Worm (Caenorhabditis elegans): ENCODE measurements around the gene K09F5.4.

Gene K09F5.4

DNA sequence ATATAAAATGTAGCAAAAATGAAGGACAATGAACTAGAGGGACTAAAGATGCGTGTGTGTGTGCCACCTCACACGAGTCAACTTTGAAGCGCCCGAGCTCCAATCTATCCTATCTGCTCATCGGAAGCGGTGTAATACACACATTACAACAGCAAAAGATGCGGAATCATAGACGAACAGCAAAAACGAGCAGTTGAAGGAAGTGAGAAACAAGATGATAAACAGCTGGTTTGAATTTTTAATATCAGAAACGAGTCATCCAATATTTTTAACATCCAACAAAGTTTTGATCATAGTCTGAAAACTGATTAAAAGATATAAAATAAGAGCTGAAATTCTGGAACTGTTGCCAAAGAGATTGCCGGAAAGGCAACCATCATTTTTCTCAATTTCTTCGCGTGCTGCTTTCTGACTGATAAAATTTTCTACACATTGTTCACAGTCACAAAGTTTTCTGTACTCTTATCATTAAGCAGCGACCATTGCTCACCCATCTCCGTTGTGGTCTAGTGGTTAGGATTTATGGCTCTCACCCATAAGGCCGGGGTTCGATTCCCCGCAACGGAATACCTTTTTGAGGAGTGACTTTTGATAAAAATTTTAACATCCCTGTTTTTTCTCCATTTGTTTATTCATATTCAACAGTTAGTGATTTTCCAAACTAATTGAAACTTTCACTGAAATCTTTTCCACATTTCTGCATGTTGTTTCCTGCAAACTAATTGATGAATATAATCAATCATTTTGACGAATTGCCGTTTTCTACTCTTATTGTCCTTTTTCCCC is 29.8 kb downstream of the K09F5.4 start, which contains the start of gene stn-2:
Gene stn-2 (minus strand): TSS at position 75 of the 786 bp plus-strand sequence.
- TF ChIP-seq nhr-10 (tag; optimal IDR thresholded peaks at IDR 0.05): no peak
- TF ChIP-seq unc-55 (GFP tag; optimal IDR thresholded peaks at IDR 0.05): peak; percentile 14
- no peak for TF ChIP-seq peb-1 (tag; optimal IDR thresholded peaks at IDR 0.05)
- no peak for TF ChIP-seq nhr-77 (tag; optimal IDR thresholded peaks at IDR 0.05)
- TF ChIP-seq ceh-16 (tag; optimal IDR thresholded peaks at IDR 0.05): no peak
- TF ChIP-seq ama-1 (optimal IDR thresholded peaks at IDR 0.05): no peak
- TF ChIP-seq gmeb-1 (tag; optimal IDR thresholded peaks at IDR 0.05): no peak
- peak; percentile 31 for TF ChIP-seq sma-9 (GFP tag; optimal IDR thresholded peaks at IDR 0.05)
- TF ChIP-seq sma-9 (tag; optimal IDR thresholded peaks at IDR 0.05): no peak
- no peak for TF ChIP-seq nhr-6 (tag; optimal IDR thresholded peaks at IDR 0.05)
- TF ChIP-seq aly-2 (tag; optimal IDR thresholded peaks at IDR 0.05): no peak
- no peak for TF ChIP-seq lin-13 (GFP tag; optimal IDR thresholded peaks at IDR 0.05)
- no peak for TF ChIP-seq nhr-21 (tag; optimal IDR thresholded peaks at IDR 0.05)
- TF ChIP-seq nhr-237 (tag; optimal IDR thresholded peaks at IDR 0.05): no peak
- TF ChIP-seq nhr-23 (tag; optimal IDR thresholded peaks at IDR 0.05): no peak
- peak; percentile 19 for TF ChIP-seq fos-1 (tag; optimal IDR thresholded peaks at IDR 0.05)
- no peak for TF ChIP-seq sem-4 (tag; optimal IDR thresholded peaks at IDR 0.05)
- TF ChIP-seq skn-1 (tag; optimal IDR thresholded peaks at IDR 0.05): no peak
- TF ChIP-seq R02D3.7 (tag; optimal IDR thresholded peaks at IDR 0.05): no peak
- TF ChIP-seq nhr-11 (tag; optimal IDR thresholded peaks at IDR 0.05): no peak
- TF ChIP-seq lin-11 (tag; optimal IDR thresholded peaks at IDR 0.05): no peak
- no peak for TF ChIP-seq sma-3 (GFP tag; optimal IDR thresholded peaks at IDR 0.05)

DNA sequence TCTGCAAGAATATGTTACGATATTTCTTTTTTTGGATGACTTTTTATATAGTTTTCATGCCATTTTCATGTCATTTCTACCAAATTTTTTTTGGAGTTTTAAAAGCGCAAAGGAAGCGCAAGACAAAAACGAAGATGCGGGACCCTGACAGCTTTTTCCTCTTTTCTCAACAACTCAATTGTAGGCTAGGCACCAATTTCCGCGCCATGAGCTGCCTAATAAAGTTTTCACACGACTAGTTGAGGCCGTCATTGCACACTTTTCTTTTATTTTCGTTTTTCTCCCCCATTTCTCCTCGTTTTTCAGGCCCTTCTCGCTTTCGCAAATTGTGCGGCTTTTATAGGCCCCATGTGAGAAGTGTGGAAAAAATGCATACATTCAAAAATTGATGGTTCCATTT is 30.7 kb downstream of the K09F5.4 start:
- TF ChIP-seq elt-1 (tag; optimal IDR thresholded peaks at IDR 0.05): no peak
- no peak for TF ChIP-seq sem-4 (tag; optimal IDR thresholded peaks at IDR 0.05)
- no peak for TF ChIP-seq Y55F3AM.14 (GFP tag; optimal IDR thresholded peaks at IDR 0.05)
- no peak for TF ChIP-seq alr-1 (tag; optimal IDR thresholded peaks at IDR 0.05)
- no peak for TF ChIP-seq nhr-237 (tag; optimal IDR thresholded peaks at IDR 0.05)
- TF ChIP-seq unc-55 (GFP tag; optimal IDR thresholded peaks at IDR 0.05): no peak
- TF ChIP-seq blmp-1 (tag; optimal IDR thresholded peaks at IDR 0.05; ENCODE audit: insufficient read depth): no peak
- no peak for TF ChIP-seq nhr-11 (tag; optimal IDR thresholded peaks at IDR 0.05)

DNA sequence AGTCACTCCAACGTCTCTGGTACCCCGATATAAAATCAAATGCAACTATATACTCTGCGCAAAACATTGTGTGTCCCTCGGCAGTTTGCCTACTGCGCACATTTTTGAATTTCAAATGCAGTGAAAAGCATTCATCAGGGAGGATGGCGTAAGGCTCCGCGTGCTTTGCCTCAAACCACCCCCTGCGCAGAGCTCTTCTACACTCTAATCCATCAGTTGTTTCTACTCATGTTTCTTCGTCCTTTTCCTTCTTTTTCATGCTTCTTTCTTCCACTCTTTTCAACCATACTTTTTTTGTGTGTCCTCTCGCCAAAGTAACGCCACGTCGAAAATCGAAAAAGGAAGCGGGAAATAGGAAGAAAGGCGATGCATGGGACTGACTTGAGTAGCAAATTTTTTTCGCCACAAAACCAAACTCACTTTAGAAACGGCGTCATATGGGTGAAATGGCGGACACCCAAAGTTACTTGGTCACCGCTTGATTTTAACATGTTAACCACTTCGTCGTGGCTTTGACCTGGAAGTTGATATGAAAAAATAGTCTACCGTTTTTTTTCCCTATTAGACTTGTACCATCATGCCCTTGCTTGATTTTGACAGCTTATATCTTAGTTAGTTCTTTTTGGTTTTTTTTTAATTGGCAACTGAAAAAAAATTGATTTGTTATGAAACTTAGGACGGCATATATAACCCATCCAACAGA is 32.0 kb downstream of the K09F5.4 start:
- TF ChIP-seq sma-9 (GFP tag; optimal IDR thresholded peaks at IDR 0.05): no peak
- TF ChIP-seq sma-9 (tag; optimal IDR thresholded peaks at IDR 0.05): no peak
- peak in 1 of 2 experiments; percentile 11 for TF ChIP-seq lsy-2 (tag; optimal IDR thresholded peaks at IDR 0.05)
- TF ChIP-seq nhr-10 (tag; optimal IDR thresholded peaks at IDR 0.05): no peak
- peak in 1 of 2 experiments; percentile 17 for TF ChIP-seq mdl-1 (tag; optimal IDR thresholded peaks at IDR 0.05)
- peak; percentile 84 for TF ChIP-seq unc-55 (GFP tag; optimal IDR thresholded peaks at IDR 0.05)
- peak; percentile 21 for TF ChIP-seq C34F6.9 (tag; optimal IDR thresholded peaks at IDR 0.05)
- TF ChIP-seq alr-1 (tag; optimal IDR thresholded peaks at IDR 0.05): peak; percentile 20
- peak; percentile 44 for TF ChIP-seq crh-2 (tag; optimal IDR thresholded peaks at IDR 0.05)
- TF ChIP-seq zag-1 (tag; optimal IDR thresholded peaks at IDR 0.05): peak; percentile 21

DNA sequence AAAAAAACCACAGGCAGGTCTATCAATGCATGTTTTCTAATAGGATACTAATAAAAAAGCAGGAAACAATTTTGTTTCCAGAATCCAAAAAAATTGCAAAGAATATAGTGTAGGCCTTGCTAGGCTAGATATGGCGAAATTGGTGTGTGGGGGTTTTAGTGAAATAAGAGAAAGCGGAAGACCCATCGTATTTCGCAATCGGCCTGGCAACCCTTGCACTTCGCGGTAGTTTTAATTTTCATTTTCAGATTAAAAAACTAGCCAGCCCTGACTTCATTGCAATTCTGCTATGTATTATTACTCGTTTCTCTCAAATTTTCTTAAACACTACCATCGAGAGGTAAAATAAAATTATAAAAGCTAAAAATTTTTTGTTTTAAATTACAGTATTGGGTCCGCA is 35.7 kb downstream of the K09F5.4 start:
- no peak for TF ChIP-seq alr-1 (tag; optimal IDR thresholded peaks at IDR 0.05)
- TF ChIP-seq dmd-4 (tag; optimal IDR thresholded peaks at IDR 0.05): no peak
- no peak for TF ChIP-seq egl-27 (tag; optimal IDR thresholded peaks at IDR 0.05)
- TF ChIP-seq unc-55 (GFP tag; optimal IDR thresholded peaks at IDR 0.05): peak; percentile 32
- no peak for TF ChIP-seq nhr-129 (tag; optimal IDR thresholded peaks at IDR 0.05)
- no peak for TF ChIP-seq nhr-11 (tag; optimal IDR thresholded peaks at IDR 0.05)
- TF ChIP-seq lin-39 (tag; optimal IDR thresholded peaks at IDR 0.05): no peak
- no peak for TF ChIP-seq unc-39 (tag; optimal IDR thresholded peaks at IDR 0.05)
